Worm (Caenorhabditis elegans) whole organism, L4 larva: Measurements from ENCODE around the gene gba-2.
"Not testable (repeated sequence)": the region's sequence is repeated elsewhere in the genome, so short reads cannot be mapped to it uniquely, and the experiment has no call there.

Source experiments
- F26F4.8 ChIP-seq: fragments of 200-800 bp; sonication (Bioruptor generic); conservative IDR thresholded peaks from 2 replicates; pipeline ENCODE4 v1.3.6; 2022; ENCODE audit warnings: missing genetic modification characterization, missing compliant biosample characterization
- Y48G9A.11 ChIP-seq: fragments of 200-800 bp; sonication (Bioruptor generic); IDR thresholded peaks from 2 replicates; pipeline ENCODE4 v1.3.6; 2022; ENCODE audit warnings: missing genetic modification reagents, missing genetic modification characterization, missing compliant biosample characterization
- Y5F2A.4 ChIP-seq: fragments of 200-800 bp; sonication (Bioruptor generic); optimal IDR thresholded peaks from 2 replicates; lab custom pipeline; 2018; ENCODE audit warnings: mild to moderate bottlenecking, missing genetic modification characterization, missing compliant biosample characterization
- aha-1 ChIP-seq: fragments of 150-350 bp; peaks from one replicate; lab custom pipeline; 2014; ENCODE audit warnings: missing biosample characterization, missing genetic modification characterization
- daf-16 ChIP-seq, 3 experiments: sonication (generic microtip); optimal IDR thresholded peaks; 2 replicates each; lab custom pipeline; 2016 to 2017; ENCODE audit warnings: missing genetic modification characterization in 3 of 3, missing genetic modification reagents in 3 of 3, mild to moderate bottlenecking in 2 of 3, missing compliant biosample characterization in 2 of 3, missing biosample characterization in 1 of 3, moderate library complexity in 1 of 3
- dpl-1 ChIP-seq: fragments of 150-350 bp; optimal IDR thresholded peaks from 2 replicates; lab custom pipeline; 2014; ENCODE audit warnings: missing biosample characterization, missing genetic modification reagents, missing genetic modification characterization
- fos-1 ChIP-seq: fragments of 150-350 bp; optimal IDR thresholded peaks from 2 replicates; lab custom pipeline; 2014; ENCODE audit warnings: missing biosample characterization, missing genetic modification characterization
- gei-8 ChIP-seq: fragments of 200-800 bp; sonication (Bioruptor generic); optimal IDR thresholded peaks from 2 replicates; lab custom pipeline; 2018; ENCODE audit warnings: mild to moderate bottlenecking, missing genetic modification characterization, missing compliant biosample characterization
- hmg-1.1 ChIP-seq: fragments of 200-800 bp; sonication (Bioruptor generic); IDR thresholded peaks from 2 replicates; pipeline ENCODE4 v1.3.6; 2022; ENCODE audit warnings: missing genetic modification reagents, missing genetic modification characterization, missing compliant biosample characterization
- lin-38 ChIP-seq: fragments of 200-800 bp; sonication (Bioruptor generic); IDR thresholded peaks from 2 replicates; pipeline ENCODE4 v1.3.6; 2022; ENCODE audit warnings: missing genetic modification reagents, missing genetic modification characterization, missing compliant biosample characterization
- lir-3 ChIP-seq: sonication (generic microtip); optimal IDR thresholded peaks from 2 replicates; lab custom pipeline; 2016; ENCODE audit warnings: mild to moderate bottlenecking, missing genetic modification characterization, missing compliant biosample characterization
- mdt-29 ChIP-seq: fragments of 200-800 bp; sonication (Bioruptor generic); IDR thresholded peaks from 2 replicates; pipeline ENCODE4 v1.3.6; 2022; ENCODE audit warnings: missing genetic modification reagents, missing genetic modification characterization, missing compliant biosample characterization
- mes-2 ChIP-seq: sonication (generic microtip); optimal IDR thresholded peaks from 2 replicates; lab custom pipeline; 2016; ENCODE audit warnings: missing genotype, mild to moderate bottlenecking, missing genetic modification characterization, missing compliant biosample characterization; ENCODE audit not compliant: poor library complexity, severe bottlenecking
- nhr-102 ChIP-seq: sonication (generic microtip); optimal IDR thresholded peaks from 2 replicates; lab custom pipeline; 2016; ENCODE audit warnings: mild to moderate bottlenecking, missing genetic modification characterization, moderate library complexity, missing compliant biosample characterization
- nhr-25 ChIP-seq: sonication (generic microtip); optimal IDR thresholded peaks from 2 replicates; lab custom pipeline; 2017; ENCODE audit warnings: missing genetic modification characterization, mild to moderate bottlenecking, missing compliant biosample characterization, antibody characterized with exemption, moderate library complexity, borderline replicate concordance; ENCODE audit not compliant: insufficient read depth
- nhr-28 ChIP-seq: fragments of 150-350 bp; optimal IDR thresholded peaks from 2 replicates; lab custom pipeline; 2014; ENCODE audit warnings: missing biosample characterization, missing genetic modification characterization
- nhr-48 ChIP-seq: sonication (generic microtip); optimal IDR thresholded peaks from 2 replicates; lab custom pipeline; 2016; ENCODE audit warnings: mild to moderate bottlenecking, missing genetic modification characterization, missing compliant biosample characterization
- nhr-6 ChIP-seq: fragments of 150-350 bp; optimal IDR thresholded peaks from 2 replicates; lab custom pipeline; 2014; ENCODE audit warnings: missing biosample characterization, missing genetic modification characterization
- nhr-76 ChIP-seq: fragments of 150-350 bp; optimal IDR thresholded peaks from 2 replicates; lab custom pipeline; 2014; ENCODE audit warnings: missing biosample characterization, missing genetic modification characterization
- pqm-1 ChIP-seq: sonication (generic microtip); optimal IDR thresholded peaks from 2 replicates; lab custom pipeline; 2017; ENCODE audit warnings: missing biosample characterization, missing genetic modification characterization
- set-16 ChIP-seq: fragments of 200-800 bp; sonication (Bioruptor generic); IDR thresholded peaks from 2 replicates; pipeline ENCODE4 v1.3.6; 2022; ENCODE audit warnings: missing genetic modification reagents, missing genetic modification characterization, missing compliant biosample characterization
- skn-1 ChIP-seq: fragments of 150-350 bp; optimal IDR thresholded peaks from 2 replicates; lab custom pipeline; 2014; ENCODE audit warnings: missing biosample characterization, missing genetic modification characterization
- spr-1 ChIP-seq: sonication (generic microtip); optimal IDR thresholded peaks from 2 replicates; lab custom pipeline; 2016; ENCODE audit warnings: mild to moderate bottlenecking, missing genetic modification characterization, missing compliant biosample characterization
- unc-62 ChIP-seq, 3 experiments: fragments of 150-350 bp in 1 of 3; sonication (generic microtip); optimal IDR thresholded peaks in 2 of 3; peaks in 1 of 3; 1 replicate in 1 of 3; 2 replicates in 2 of 3; lab custom pipeline; 2014 to 2017; ENCODE audit warnings: missing biosample characterization in 3 of 3, missing genetic modification characterization in 3 of 3, missing genetic modification reagents in 3 of 3, missing genotype in 1 of 3
- vab-7 ChIP-seq: fragments of 200-800 bp; sonication (Bioruptor generic); IDR thresholded peaks from 2 replicates; pipeline ENCODE4 v1.3.6; 2022; ENCODE audit warnings: missing genetic modification reagents, missing genetic modification characterization, missing compliant biosample characterization
- zag-1 ChIP-seq: fragments of 150-350 bp; optimal IDR thresholded peaks from 2 replicates; lab custom pipeline; 2014; ENCODE audit warnings: missing biosample characterization, missing genetic modification characterization

Gene gba-2

ce11 chrII:2170085-2170484, 16.1 kb downstream of the gba-2 start, which contains the start of gene C33C12.12:
C33C12.12 (minus strand) TSS chrII:2170185.
- no peak for TF ChIP-seq nhr-76 (tag; lab: Kevin White, UChicago)
- no peak for TF ChIP-seq Y48G9A.11 (GFP tag; lab: Robert Waterston, UW)
- TF ChIP-seq spr-1 (tag; lab: Kevin White, UChicago) = no peak
- TF ChIP-seq nhr-102 (tag; lab: Kevin White, UChicago) = no peak
- TF ChIP-seq lin-38 (GFP tag; lab: Robert Waterston, UW) = no peak
- TF ChIP-seq vab-7 (GFP tag; lab: Robert Waterston, UW) = no peak
- no peak for TF ChIP-seq mdt-29 (GFP tag; lab: Robert Waterston, UW)
- TF ChIP-seq zag-1 (tag; lab: Kevin White, UChicago) = no peak
- TF ChIP-seq F26F4.8 (GFP tag; lab: Robert Waterston, UW) = no peak
- no peak for TF ChIP-seq nhr-6 (tag; lab: Kevin White, UChicago)
- no peak for TF ChIP-seq lir-3
- TF ChIP-seq daf-16 (GFP tag; optimal IDR thresholded peaks at IDR 0.05; lab: Kevin White, UChicago) = no peak
- TF ChIP-seq daf-16 (tag; optimal IDR thresholded peaks at IDR 0.05; lab: Kevin White, UChicago) = no peak

ce11 chrII:2168374-2168773, 17.9 kb downstream of the gba-2 start, which contains the start of gene fbxb-38:
fbxb-38 (minus strand) TSS chrII:2168763.
- TF ChIP-seq unc-62 (GFP tag; optimal IDR thresholded peaks at IDR 0.05 in 1 of 2; lab: Kevin White, UChicago) = peak in 1 of 2 experiments; percentile 91
- TF ChIP-seq unc-62 (tag; optimal IDR thresholded peaks at IDR 0.05; lab: Kevin White, UChicago) = no peak
- TF ChIP-seq nhr-25 = no peak

- TF ChIP-seq lin-38 (GFP tag; lab: Robert Waterston, UW) (no peak), skn-1 (no peak), dpl-1 (GFP tag; lab: Kevin White, UChicago) (no peak)
Observed at ce11 chrII:2166376-2166775, 19.9 kb downstream of the gba-2 start, which contains the start of gene C33C12.4. C33C12.4 (minus strand) TSS chrII:2166476.

ce11 chrII:2163370-2163882, 22.8 kb downstream of the gba-2 start, which contains the start of gene C33C12.11:
C33C12.11 (minus strand) TSS chrII:2163832.
- TF ChIP-seq set-16 (GFP tag; lab: Robert Waterston, UW) = peak; percentile 87

ce11 chrII:2153708-2154107, 32.5 kb downstream of the gba-2 start, which contains the start of gene math-18:
math-18 (plus strand) TSS chrII:2154008.
- not testable (repeated sequence) for TF ChIP-seq mes-2; Y5F2A.4 (GFP tag; lab: Kevin White, UChicago); nhr-102 (tag; lab: Kevin White, UChicago)

ce11 chrII:2152455-2152854, 33.8 kb downstream of the gba-2 start:
- TF ChIP-seq nhr-28 (tag; lab: Kevin White, UChicago) = peak; percentile 14
- TF ChIP-seq fos-1 = no peak
- no peak for TF ChIP-seq gei-8 (GFP tag; lab: Kevin White, UChicago)
- no peak for TF ChIP-seq nhr-48 (tag; lab: Kevin White, UChicago)
- no peak for TF ChIP-seq hmg-1.1 (GFP tag; lab: Robert Waterston, UW)
- TF ChIP-seq nhr-102 (tag; lab: Kevin White, UChicago) = no peak
- TF ChIP-seq pqm-1 (tag; lab: Kevin White, UChicago) = peak; percentile 51
- TF ChIP-seq, all 104 proteins: peak for 2

- TF ChIP-seq vab-7 (GFP tag; lab: Robert Waterston, UW) (no peak), spr-1 (tag; lab: Kevin White, UChicago) (no peak), aha-1 (tag; lab: Kevin White, UChicago) (peak; percentile 42)
- TF ChIP-seq, all 104 proteins: peak for 1
Observed at ce11 chrII:2150485-2150985, 35.7 kb downstream of the gba-2 start, which contains the start of the genes C40A11.7 and C40A11.8. C40A11.7 (minus strand) TSS chrII:2150585. C40A11.8 (minus strand) TSS chrII:2150935.
